Worm (Caenorhabditis elegans): ENCODE results near the gene fbxa-43.
A peak's percentile ranks its signal among the peaks of the same experiment; 100 is the strongest.
"Not testable (repeated sequence)": the region's sequence is repeated elsewhere in the genome, so short reads cannot be mapped to it uniquely, and the experiment has no call there.

The fbxa-43 gene

ce11 chrIII:2276842-2277241 is 18.1 kb upstream of the fbxa-43 start, which contains the start of gene Y54F10BM.21:
Y54F10BM.21 (plus strand) TSS chrIII:2277142.
- TF ChIP-seq nhr-129 (tag; optimal IDR thresholded peaks at IDR 0.05) (no peak), elt-1 (tag; optimal IDR thresholded peaks at IDR 0.05) (no peak), gmeb-1 (tag; optimal IDR thresholded peaks at IDR 0.05) (no peak), unc-55 (GFP tag; optimal IDR thresholded peaks at IDR 0.05) (no peak), ztf-11 (tag; optimal IDR thresholded peaks at IDR 0.05) (no peak)

ce11 chrIII:2272732-2273131 is 14.0 kb upstream of the fbxa-43 start, which contains the start of gene fbxa-39:
fbxa-39 (plus strand) TSS chrIII:2273032.
- TF ChIP-seq lin-39 (tag; optimal IDR thresholded peaks at IDR 0.05), result no peak
- no peak for TF ChIP-seq nhr-237 (tag; optimal IDR thresholded peaks at IDR 0.05)
- TF ChIP-seq unc-62 (GFP tag; optimal IDR thresholded peaks at IDR 0.05), result no peak
- no peak for TF ChIP-seq nhr-12 (tag; optimal IDR thresholded peaks at IDR 0.05)
- TF ChIP-seq nhr-129 (tag; optimal IDR thresholded peaks at IDR 0.05), result no peak
- no peak for TF ChIP-seq F13H6.1 (tag; optimal IDR thresholded peaks at IDR 0.05)
- TF ChIP-seq egl-27 (tag; optimal IDR thresholded peaks at IDR 0.05), result no peak
- TF ChIP-seq elt-3 (tag; optimal IDR thresholded peaks at IDR 0.05), result no peak
- TF ChIP-seq crh-2 (tag; optimal IDR thresholded peaks at IDR 0.05), result no peak
- TF ChIP-seq ztf-11 (tag; optimal IDR thresholded peaks at IDR 0.05), result no peak
- TF ChIP-seq dmd-4 (tag; optimal IDR thresholded peaks at IDR 0.05), result no peak
- TF ChIP-seq nhr-6 (tag; optimal IDR thresholded peaks at IDR 0.05), result no peak
- no peak for TF ChIP-seq mbf-1 (tag; optimal IDR thresholded peaks at IDR 0.05)
- TF ChIP-seq unc-55 (GFP tag; optimal IDR thresholded peaks at IDR 0.05), result no peak

- no peak for TF ChIP-seq ztf-11 (tag; optimal IDR thresholded peaks at IDR 0.05)
- TF ChIP-seq fos-1 (tag; optimal IDR thresholded peaks at IDR 0.05), result peak; percentile 48
- TF ChIP-seq nhr-129 (tag; optimal IDR thresholded peaks at IDR 0.05), result no peak
- TF ChIP-seq ceh-82 (tag; optimal IDR thresholded peaks at IDR 0.05), result no peak
These were observed 13.3 kb upstream of the fbxa-43 start, which contains the start of gene fbxa-48 for ce11 chrIII:2272075-2272474. fbxa-48 (minus strand) TSS chrIII:2272175.

DNA sequence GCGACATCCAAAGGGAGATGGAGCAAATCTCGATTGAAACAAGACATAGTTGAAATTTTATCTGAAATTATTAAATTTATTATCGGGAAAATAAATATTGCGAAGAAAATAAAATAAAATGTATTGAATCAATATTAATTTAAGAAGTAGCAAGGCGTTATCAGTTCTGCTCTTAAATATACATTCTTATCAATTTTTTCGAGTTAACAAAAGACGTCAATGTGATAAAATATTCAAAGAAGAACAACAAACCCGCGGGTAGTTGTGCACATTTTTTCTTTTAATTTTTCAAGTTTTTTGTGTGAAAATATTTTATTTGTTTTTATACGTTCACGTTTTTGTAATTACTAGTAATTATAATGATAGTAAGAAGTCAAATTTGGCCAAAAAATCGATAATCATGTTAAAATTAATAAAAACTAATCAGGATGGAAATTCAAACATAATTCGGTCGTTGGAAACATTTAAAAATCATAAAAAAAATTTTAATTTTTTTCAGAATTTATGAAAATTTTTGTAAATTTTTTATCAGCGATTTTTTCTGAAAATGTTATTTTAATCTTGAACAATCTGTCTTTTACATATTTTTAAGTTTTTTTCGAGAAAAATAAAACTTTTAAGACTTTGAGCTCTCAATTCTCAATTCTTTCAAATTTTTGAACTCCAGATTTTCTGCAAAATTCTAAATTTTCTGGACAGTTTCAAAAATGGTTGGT is 7.4 kb upstream of the fbxa-43 start, which contains the start of gene fbxa-9:
TSS of gene fbxa-9 (plus strand) at position 666 of the 716 bp plus-strand sequence.
- TF ChIP-seq fos-1 (tag; optimal IDR thresholded peaks at IDR 0.05), result peak; percentile 58
- TF ChIP-seq peb-1 (tag; optimal IDR thresholded peaks at IDR 0.05), result no peak

DNA sequence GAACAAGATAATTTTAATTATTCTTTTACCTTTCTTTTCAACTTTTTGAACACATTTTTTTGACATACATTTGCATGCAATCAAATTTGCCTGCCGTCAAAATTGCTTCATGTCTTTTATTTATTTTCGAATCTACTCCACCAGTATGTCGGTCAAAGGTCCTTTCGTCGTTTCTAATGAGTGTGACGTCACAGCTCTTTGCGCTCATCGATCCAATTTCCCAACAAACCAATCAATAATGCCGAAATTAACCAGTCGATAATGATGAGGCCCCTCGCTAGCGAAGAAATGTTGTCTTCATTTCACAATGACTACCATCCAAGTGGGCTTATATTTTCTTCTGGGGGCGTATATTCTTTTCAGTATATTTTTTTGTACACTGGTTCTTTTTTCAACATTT is 4.2 kb upstream of the fbxa-43 start, which contains the start of gene Y54F10BM.6:
TSS of gene Y54F10BM.6 (plus strand) at position 301 of the 400 bp plus-strand sequence.
- no peak for TF ChIP-seq peb-1 (tag; optimal IDR thresholded peaks at IDR 0.05)
- no peak for TF ChIP-seq gmeb-1 (tag; optimal IDR thresholded peaks at IDR 0.05)

- TF ChIP-seq mbf-1, dmd-4, mdl-1 (tag; optimal IDR thresholded peaks at IDR 0.05): not testable (repeated sequence)
These were observed 2.6 kb upstream of the fbxa-43 start, which contains the start of gene fbxa-42 for ce11 chrIII:2261353-2261752. fbxa-42 (minus strand) TSS chrIII:2261453.

- TF ChIP-seq unc-62 (GFP tag; optimal IDR thresholded peaks at IDR 0.05) (no peak), mab-5 (tag; optimal IDR thresholded peaks at IDR 0.05) (no peak), lin-11 (tag; optimal IDR thresholded peaks at IDR 0.05) (no peak), egl-27 (tag; optimal IDR thresholded peaks at IDR 0.05) (no peak), sma-3 (GFP tag; optimal IDR thresholded peaks at IDR 0.05) (no peak), nhr-23 (tag; optimal IDR thresholded peaks at IDR 0.05) (no peak), Y55F3AM.14 (GFP tag; optimal IDR thresholded peaks at IDR 0.05) (no peak), nhr-129 (tag; optimal IDR thresholded peaks at IDR 0.05) (no peak), ztf-11 (tag; optimal IDR thresholded peaks at IDR 0.05) (no peak), nhr-11 (tag; optimal IDR thresholded peaks at IDR 0.05) (no peak), mbf-1 (tag; optimal IDR thresholded peaks at IDR 0.05) (no peak), mdl-1 (tag; optimal IDR thresholded peaks at IDR 0.05) (no peak), skn-1 (tag; optimal IDR thresholded peaks at IDR 0.05) (no peak), blmp-1 (tag; optimal IDR thresholded peaks at IDR 0.05; ENCODE audit: insufficient read depth) (no peak), crh-2 (tag; optimal IDR thresholded peaks at IDR 0.05) (no peak), R02D3.7 (tag; optimal IDR thresholded peaks at IDR 0.05) (no peak), C34F6.9 (tag; optimal IDR thresholded peaks at IDR 0.05) (no peak), zag-1 (tag; optimal IDR thresholded peaks at IDR 0.05) (no peak), nhr-12 (tag; optimal IDR thresholded peaks at IDR 0.05) (no peak)
These were observed 566 bp upstream of the fbxa-43 start for ce11 chrIII:2259329-2259728.
